Worm (Caenorhabditis elegans) whole organism, L3 larva: ENCODE measurements around the gene dab-1.

ENCODE experiments used
- aly-2 ChIP-seq: fragments of 150-350 bp; optimal IDR thresholded peaks from 2 replicates; lab custom pipeline; 2014; ENCODE audit warnings: missing biosample characterization, missing genetic modification characterization
- ama-1 ChIP-seq: fragments of 150-350 bp; optimal IDR thresholded peaks from 2 replicates; lab custom pipeline; 2018
- ceh-16 ChIP-seq: sonication (generic microtip); optimal IDR thresholded peaks from 2 replicates; lab custom pipeline; 2017; ENCODE audit warnings: missing biosample characterization, missing genetic modification characterization
- ceh-28 ChIP-seq: fragments of 150-350 bp; optimal IDR thresholded peaks from 2 replicates; lab custom pipeline; 2014; ENCODE audit warnings: missing biosample characterization, missing genetic modification reagents, missing genetic modification characterization
- ceh-82 ChIP-seq: fragments of 150-350 bp; optimal IDR thresholded peaks from 2 replicates; lab custom pipeline; 2014; ENCODE audit warnings: missing biosample characterization, missing genetic modification characterization
- daf-12 ChIP-seq: fragments of 150-350 bp; optimal IDR thresholded peaks from 2 replicates; lab custom pipeline; 2014; ENCODE audit warnings: missing biosample characterization, missing genetic modification reagents, missing genetic modification characterization
- egl-27 ChIP-seq: sonication (generic microtip); optimal IDR thresholded peaks from 4 replicates; lab custom pipeline; 2017; ENCODE audit warnings: missing biosample characterization, missing genetic modification reagents, missing genetic modification characterization
- egl-5 ChIP-seq: fragments of 150-350 bp; optimal IDR thresholded peaks from 2 replicates; lab custom pipeline; 2017; ENCODE audit warnings: missing biosample characterization, missing genetic modification reagents, missing genetic modification characterization, inconsistent platforms
- elt-1 ChIP-seq: fragments of 150-350 bp; optimal IDR thresholded peaks from 2 replicates; lab custom pipeline; 2014; ENCODE audit warnings: missing biosample characterization, missing genetic modification characterization
- elt-2 ChIP-seq: sonication (generic microtip); optimal IDR thresholded peaks from 2 replicates; lab custom pipeline; 2016; ENCODE audit warnings: missing genetic modification reagents, mild to moderate bottlenecking, missing genetic modification characterization, missing compliant biosample characterization
- elt-3 ChIP-seq, 3 experiments: fragments of 150-350 bp in 1 of 3; sonication (generic microtip) in 2 of 3; optimal IDR thresholded peaks; 2 replicates in 2 of 3; 4 replicates in 1 of 3; lab custom pipeline; 2014 to 2017; ENCODE audit warnings: missing biosample characterization in 3 of 3, missing genetic modification characterization in 3 of 3
- eor-1 ChIP-seq, 2 experiments: fragments of 150-350 bp; optimal IDR thresholded peaks; 2 replicates each; lab custom pipeline; 2014 to 2018; ENCODE audit warnings: missing biosample characterization in 2 of 2, missing genetic modification characterization in 2 of 2
- fkh-10 ChIP-seq: sonication (generic microtip); optimal IDR thresholded peaks from 2 replicates; lab custom pipeline; 2017; ENCODE audit warnings: missing biosample characterization, missing genetic modification reagents, missing genetic modification characterization
- fkh-2 ChIP-seq: fragments of 150-350 bp; optimal IDR thresholded peaks from 2 replicates; lab custom pipeline; 2014; ENCODE audit warnings: missing biosample characterization, missing genetic modification reagents, missing genetic modification characterization
- hmg-11 ChIP-seq: sonication (generic microtip); optimal IDR thresholded peaks from 2 replicates; lab custom pipeline; 2016; ENCODE audit warnings: missing genetic modification characterization, missing compliant biosample characterization
- jun-1 ChIP-seq: fragments of 150-350 bp; optimal IDR thresholded peaks from 2 replicates; lab custom pipeline; 2014; ENCODE audit warnings: missing biosample characterization, missing genetic modification reagents, missing genetic modification characterization
- lin-39 ChIP-seq: fragments of 150-350 bp; optimal IDR thresholded peaks from 2 replicates; lab custom pipeline; 2018; ENCODE audit warnings: missing biosample characterization, missing genetic modification reagents, missing genetic modification characterization
- mdl-1 ChIP-seq: fragments of 150-350 bp; optimal IDR thresholded peaks from 2 replicates; lab custom pipeline; 2014; ENCODE audit warnings: missing biosample characterization, missing genetic modification characterization
- nhr-11 ChIP-seq: fragments of 150-350 bp; optimal IDR thresholded peaks from 2 replicates; lab custom pipeline; 2014; ENCODE audit warnings: missing biosample characterization, missing genetic modification characterization
- nhr-23 ChIP-seq: fragments of 150-350 bp; optimal IDR thresholded peaks from 2 replicates; lab custom pipeline; 2014; ENCODE audit warnings: missing biosample characterization, missing genetic modification reagents, missing genetic modification characterization
- nhr-25 ChIP-seq: sonication (generic microtip); optimal IDR thresholded peaks from 2 replicates; lab custom pipeline; 2017; ENCODE audit warnings: missing biosample characterization, missing genetic modification characterization
- nhr-43 ChIP-seq: sonication (generic microtip); optimal IDR thresholded peaks from 2 replicates; lab custom pipeline; 2016; ENCODE audit warnings: mild to moderate bottlenecking, missing genetic modification characterization, missing compliant biosample characterization; ENCODE audit not compliant: poor library complexity, severe bottlenecking
- nhr-67 ChIP-seq: fragments of 150-350 bp; optimal IDR thresholded peaks from 2 replicates; lab custom pipeline; 2014; ENCODE audit warnings: missing biosample characterization, missing genetic modification characterization
- nhr-76 ChIP-seq: fragments of 150-350 bp; sonication (generic microtip); optimal IDR thresholded peaks from 5 replicates; lab custom pipeline; 2014; ENCODE audit warnings: missing biosample characterization, missing genetic modification characterization
- nhr-77 ChIP-seq: fragments of 150-350 bp; optimal IDR thresholded peaks from 2 replicates; lab custom pipeline; 2014; ENCODE audit warnings: missing biosample characterization, missing genetic modification characterization
- pha-4 ChIP-seq: fragments of 150-350 bp; optimal IDR thresholded peaks from 2 replicates; lab custom pipeline; 2014; ENCODE audit warnings: missing biosample characterization, missing genetic modification reagents, missing genetic modification characterization
- pqm-1 ChIP-seq: fragments of 150-350 bp; optimal IDR thresholded peaks from 2 replicates; lab custom pipeline; 2017; ENCODE audit warnings: missing biosample characterization, missing genetic modification characterization, inconsistent platforms
- sea-2 ChIP-seq: fragments of 150-350 bp; sonication (generic microtip); optimal IDR thresholded peaks from 4 replicates; lab custom pipeline; 2014; ENCODE audit warnings: missing biosample characterization, missing genetic modification reagents, missing genetic modification characterization
- skn-1 ChIP-seq: fragments of 150-350 bp; optimal IDR thresholded peaks from 2 replicates; lab custom pipeline; 2014; ENCODE audit warnings: missing biosample characterization, missing genetic modification characterization
- snpc-4 ChIP-seq: fragments of 150-350 bp; optimal IDR thresholded peaks from 2 replicates; lab custom pipeline; 2014; ENCODE audit warnings: missing biosample characterization, missing genetic modification characterization
- tbx-2 ChIP-seq: sonication (generic microtip); optimal IDR thresholded peaks from 2 replicates; lab custom pipeline; 2016; ENCODE audit warnings: mild to moderate bottlenecking, missing genetic modification characterization, missing compliant biosample characterization
- unc-39 ChIP-seq: sonication (generic microtip); optimal IDR thresholded peaks from 4 replicates; lab custom pipeline; 2017; ENCODE audit warnings: missing biosample characterization, missing genetic modification characterization
- unc-62 ChIP-seq: fragments of 150-350 bp; sonication (generic microtip); optimal IDR thresholded peaks from 4 replicates; lab custom pipeline; 2014; ENCODE audit warnings: missing biosample characterization, missing genetic modification reagents, missing genetic modification characterization
- zag-1 ChIP-seq: fragments of 150-350 bp; optimal IDR thresholded peaks from 2 replicates; lab custom pipeline; 2014; ENCODE audit warnings: missing biosample characterization, missing genetic modification characterization
- ztf-4 ChIP-seq: fragments of 150-350 bp; optimal IDR thresholded peaks from 2 replicates; lab custom pipeline; 2014; ENCODE audit warnings: missing biosample characterization, missing genetic modification characterization

The dab-1 gene

DNA sequence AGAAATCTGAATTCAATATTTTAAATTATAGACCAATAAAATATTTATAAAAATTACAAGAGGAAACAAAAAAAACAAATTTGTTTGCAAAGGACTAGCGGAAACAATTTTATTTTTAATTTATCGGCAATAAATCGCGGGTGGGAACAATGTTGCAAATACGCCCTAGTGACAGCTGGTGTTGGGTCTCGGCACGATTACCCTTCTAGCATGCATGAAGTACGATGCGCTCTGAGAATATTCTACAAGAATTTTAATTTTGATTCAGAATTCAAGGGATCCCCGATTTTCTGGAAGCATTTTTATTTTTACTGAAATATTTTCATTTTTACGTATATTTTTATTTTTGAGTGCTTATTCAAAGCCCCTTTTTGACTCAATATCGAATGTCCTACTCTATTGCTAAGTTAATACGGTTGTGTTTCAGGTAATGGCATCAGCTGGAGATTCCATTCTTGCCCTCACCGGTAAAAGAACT, 37.1 kb upstream of the dab-1 start, which contains the start of the genes mig-5 and cct-1 (continued):
- TF ChIP-seq jun-1: peak; percentile 95
- TF ChIP-seq nhr-67 (tag; lab: Kevin White, UChicago): no peak
- peak; percentile 96 for TF ChIP-seq skn-1 (tag; lab: Kevin White, UChicago)
- TF ChIP-seq nhr-76 (tag; lab: Kevin White, UChicago): peak; percentile 35
- peak; percentile 77 for TF ChIP-seq ama-1 (lab: Kevin White, UChicago)
- peak; percentile 30 for TF ChIP-seq daf-12
- TF ChIP-seq pqm-1 (tag; lab: Kevin White, UChicago): peak; percentile 92
- peak; percentile 99 for TF ChIP-seq pha-4 (tag; lab: Kevin White, UChicago)
- TF ChIP-seq ceh-82 (tag; lab: Kevin White, UChicago): peak; percentile 96
- TF ChIP-seq elt-3 (tag; optimal IDR thresholded peaks at IDR 0.05; lab: Kevin White, UChicago): peak in 2 of 3 experiments; percentile 20 to 79
- TF ChIP-seq egl-5: peak; percentile 98
- TF ChIP-seq, all 47 proteins: peak for 36

DNA sequence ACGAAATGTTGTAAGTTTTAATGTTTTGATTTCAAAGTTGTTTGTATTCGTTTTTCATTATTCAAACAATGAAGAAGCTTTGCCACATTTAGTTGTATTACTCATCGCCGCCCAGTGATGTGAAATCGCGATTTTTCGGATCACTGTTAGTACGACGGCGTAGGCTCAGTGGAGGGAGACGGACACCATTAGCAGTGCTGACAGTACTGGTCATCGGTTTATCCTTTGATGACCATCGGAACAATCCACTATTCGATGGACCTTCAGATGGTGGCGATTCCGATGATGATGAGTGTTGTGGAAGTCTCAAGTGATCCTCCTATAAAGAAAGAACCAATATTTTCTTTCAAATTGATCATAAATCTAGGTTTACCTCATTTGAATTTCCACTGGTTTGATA, 34.7 kb upstream of the dab-1 start:
- TF ChIP-seq lin-39 (tag; lab: Kevin White, UChicago): no peak
- peak; percentile 24 for TF ChIP-seq nhr-25 (tag; lab: Kevin White, UChicago)

DNA sequence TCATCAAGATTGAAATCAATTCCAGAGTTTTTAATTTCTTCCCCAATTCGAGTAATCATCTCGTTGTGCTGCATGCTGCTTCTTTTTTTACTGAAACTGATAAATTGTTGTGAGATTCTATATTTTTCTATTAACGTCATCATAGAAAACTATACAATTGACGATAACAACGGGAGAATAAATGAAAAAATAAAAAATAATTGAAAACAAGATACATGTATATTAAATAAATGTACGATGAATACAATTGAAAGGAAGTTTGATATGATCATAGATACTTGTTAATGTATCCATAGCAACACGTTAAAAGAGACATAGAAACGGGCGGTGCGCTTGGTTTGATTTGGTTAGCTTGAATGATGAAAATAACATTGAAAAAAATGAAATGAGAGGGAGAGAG, 31.7 kb upstream of the dab-1 start, which contains the start of gene T05C12.8:
Gene T05C12.8 (minus strand): TSS at position 101 of the 400 bp plus-strand sequence.
- TF ChIP-seq ceh-16 (tag; lab: Kevin White, UChicago): no peak
- TF ChIP-seq snpc-4 (tag; lab: Kevin White, UChicago): no peak
- TF ChIP-seq skn-1 (tag; lab: Kevin White, UChicago): no peak
- TF ChIP-seq nhr-25 (tag; lab: Kevin White, UChicago): no peak
- no peak for TF ChIP-seq nhr-76 (tag; lab: Kevin White, UChicago)
- TF ChIP-seq nhr-67 (tag; lab: Kevin White, UChicago): no peak
- TF ChIP-seq nhr-23 (tag; lab: Kevin White, UChicago): no peak
- no peak for TF ChIP-seq egl-27 (tag; lab: Kevin White, UChicago)
- TF ChIP-seq jun-1: no peak

DNA sequence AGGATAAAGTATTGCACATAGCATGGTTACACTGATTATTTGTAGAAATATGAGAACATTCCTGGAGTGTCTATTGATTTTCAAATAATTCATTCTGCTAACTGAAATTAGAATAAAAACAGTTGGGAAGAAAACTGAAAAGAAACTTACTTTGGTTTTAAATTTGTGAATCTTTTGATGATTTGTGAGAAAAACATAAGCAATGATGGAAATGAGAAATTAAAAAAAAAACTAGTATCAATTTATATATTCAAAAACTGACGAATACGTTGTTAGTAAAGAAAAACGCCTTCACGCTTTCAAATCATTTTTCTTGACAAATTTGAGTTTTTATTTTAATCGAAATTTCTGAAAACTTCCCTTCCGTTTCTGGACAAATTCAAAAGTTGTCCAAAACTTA, 29.1 kb upstream of the dab-1 start, which contains the start of gene T05C12.9:
Gene T05C12.9 (minus strand): TSS at position 101 of the 400 bp plus-strand sequence.
- TF ChIP-seq jun-1 (no peak), nhr-11 (no peak), hmg-11 (no peak), lin-39 (tag; lab: Kevin White, UChicago) (no peak), ama-1 (lab: Kevin White, UChicago) (no peak), ceh-28 (no peak), zag-1 (tag; lab: Kevin White, UChicago) (no peak), fkh-10 (GFP tag; lab: Kevin White, UChicago) (no peak), pha-4 (tag; lab: Kevin White, UChicago) (no peak), nhr-25 (tag; lab: Kevin White, UChicago) (no peak), unc-62 (no peak), sea-2 (GFP tag; lab: Kevin White, UChicago) (no peak), fkh-2 (tag; lab: Kevin White, UChicago) (no peak), unc-39 (tag; lab: Kevin White, UChicago) (no peak), elt-3 (tag; optimal IDR thresholded peaks at IDR 0.05; lab: Kevin White, UChicago) (no peak), nhr-23 (tag; lab: Kevin White, UChicago) (no peak), ztf-4 (tag; lab: Kevin White, UChicago) (no peak), nhr-76 (tag; lab: Kevin White, UChicago) (no peak), elt-2 (no peak), mdl-1 (no peak)
- TF ChIP-seq, all 47 proteins: peak for 0

DNA sequence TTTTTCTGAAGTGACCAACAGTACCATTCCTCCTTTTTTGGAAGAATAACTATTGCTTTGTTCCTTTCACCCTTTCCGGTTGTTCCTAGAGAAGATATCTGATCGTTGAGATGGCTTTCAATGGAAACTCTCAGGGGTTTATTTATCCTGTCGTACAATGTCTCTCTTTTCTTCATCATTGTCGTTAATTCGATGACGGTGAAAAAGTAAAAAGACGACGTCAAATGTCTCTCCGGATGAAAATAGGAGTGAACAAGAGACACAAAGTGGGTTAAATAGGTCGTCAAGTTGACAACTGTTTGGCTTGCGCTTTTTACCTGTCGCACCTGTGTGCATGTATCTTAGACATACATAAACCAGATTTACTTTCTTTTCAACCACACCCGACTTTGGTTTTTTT, 28.3 kb upstream of the dab-1 start:
- TF ChIP-seq zag-1 (tag; lab: Kevin White, UChicago) (no peak), tbx-2 (no peak), ceh-16 (tag; lab: Kevin White, UChicago) (no peak), aly-2 (tag; lab: Kevin White, UChicago) (no peak), nhr-43 (no peak), nhr-67 (tag; lab: Kevin White, UChicago) (no peak), nhr-77 (tag; lab: Kevin White, UChicago) (no peak), ceh-28 (no peak), nhr-76 (tag; lab: Kevin White, UChicago) (no peak), nhr-25 (tag; lab: Kevin White, UChicago) (no peak), eor-1 (tag; optimal IDR thresholded peaks at IDR 0.05; lab: Kevin White, UChicago) (no peak), elt-1 (tag; lab: Kevin White, UChicago) (no peak), sea-2 (GFP tag; lab: Kevin White, UChicago) (no peak)
- TF ChIP-seq, all 47 proteins: peak for 0
